Worm (Caenorhabditis elegans) whole organism, L1 larva: ENCODE data around the gene C36B7.4.

Source experiments
- C16A3.4 ChIP-seq: fragments of 150-350 bp; optimal IDR thresholded peaks from 2 replicates; lab custom pipeline; 2014; ENCODE audit warnings: missing biosample characterization, missing genetic modification characterization
- F16B12.6 ChIP-seq: fragments of 150-350 bp; optimal IDR thresholded peaks from 2 replicates; lab custom pipeline; 2014; ENCODE audit warnings: missing biosample characterization, missing genetic modification characterization
- aha-1 ChIP-seq: fragments of 150-350 bp; optimal IDR thresholded peaks from 2 replicates; lab custom pipeline; 2014; ENCODE audit warnings: missing biosample characterization, missing genetic modification characterization
- alr-1 ChIP-seq: fragments of 200-800 bp; sonication (Bioruptor generic); optimal IDR thresholded peaks from 2 replicates; lab custom pipeline; 2018; ENCODE audit warnings: borderline replicate concordance, mild to moderate bottlenecking, missing genetic modification characterization, missing compliant biosample characterization
- aly-2 ChIP-seq: fragments of 150-350 bp; optimal IDR thresholded peaks from 2 replicates; lab custom pipeline; 2014; ENCODE audit warnings: missing biosample characterization, missing genetic modification characterization
- ama-1 ChIP-seq: fragments of 150-350 bp; optimal IDR thresholded peaks from 2 replicates; lab custom pipeline; 2014
- blmp-1 ChIP-seq: fragments of 150-350 bp; optimal IDR thresholded peaks from 2 replicates; lab custom pipeline; 2014; ENCODE audit warnings: missing biosample characterization, missing genetic modification characterization
- ceh-63 ChIP-seq: fragments of 200-800 bp; sonication (Bioruptor generic); optimal IDR thresholded peaks from 2 replicates; lab custom pipeline; 2018; ENCODE audit warnings: mild to moderate bottlenecking, missing genetic modification characterization, missing compliant biosample characterization
- ceh-82 ChIP-seq, 3 experiments: fragments of 150-350 bp in 1 of 3; sonication (generic microtip) in 2 of 3; optimal IDR thresholded peaks; 2 replicates each; lab custom pipeline; 2014 to 2017; ENCODE audit warnings: missing biosample characterization in 3 of 3, missing genetic modification characterization in 3 of 3
- ceh-90 ChIP-seq: sonication (generic microtip); optimal IDR thresholded peaks from 2 replicates; lab custom pipeline; 2016; ENCODE audit warnings: missing genetic modification characterization, missing compliant biosample characterization
- dsc-1 ChIP-seq: sonication (generic microtip); optimal IDR thresholded peaks from 2 replicates; lab custom pipeline; 2016; ENCODE audit warnings: mild to moderate bottlenecking, missing genetic modification characterization, missing compliant biosample characterization
- efl-1 ChIP-seq, 4 experiments: fragments of 150-350 bp; optimal IDR thresholded peaks in 3 of 4; peaks in 1 of 4; 1 replicate in 1 of 4; 2 replicates in 3 of 4; lab custom pipeline; 2014; ENCODE audit warnings: missing biosample characterization in 2 of 4, missing genetic modification characterization in 2 of 4, missing genetic modification reagents in 2 of 4
- egl-27 ChIP-seq, 2 experiments: fragments of 150-350 bp in 1 of 2; sonication (generic microtip); optimal IDR thresholded peaks; 3 replicates each; lab custom pipeline; 2017 to 2018; ENCODE audit warnings: missing biosample characterization in 2 of 2, missing genetic modification characterization in 2 of 2, missing genetic modification reagents in 2 of 2
- elt-3 ChIP-seq, 6 experiments: fragments of 150-350 bp in 1 of 6; sonication (generic microtip); optimal IDR thresholded peaks; 2 replicates each; lab custom pipeline; 2017 to 2018; ENCODE audit warnings: missing biosample characterization in 6 of 6, missing genetic modification characterization in 6 of 6, inconsistent platforms in 1 of 6
- ets-5 ChIP-seq: fragments of 200-800 bp; sonication (Bioruptor generic); IDR thresholded peaks from 2 replicates; pipeline ENCODE4 v1.3.6; 2022; ENCODE audit warnings: missing genetic modification characterization, missing compliant biosample characterization
- fkh-4 ChIP-seq: sonication (generic microtip); optimal IDR thresholded peaks from 2 replicates; lab custom pipeline; 2016; ENCODE audit warnings: missing compliant biosample characterization, missing genetic modification characterization, borderline replicate concordance
- fkh-8 ChIP-seq: sonication (generic microtip); optimal IDR thresholded peaks from 2 replicates; lab custom pipeline; 2016; ENCODE audit warnings: mild to moderate bottlenecking, missing genetic modification characterization, missing compliant biosample characterization
- grh-1 ChIP-seq: fragments of 200-800 bp; sonication (Bioruptor generic); IDR thresholded peaks from 2 replicates; pipeline ENCODE4 v1.3.6; 2022; ENCODE audit warnings: missing genetic modification reagents, missing genetic modification characterization, missing compliant biosample characterization
- hlh-17 ChIP-seq: fragments of 200-800 bp; sonication (Bioruptor generic); optimal IDR thresholded peaks from 2 replicates; lab custom pipeline; 2018; ENCODE audit warnings: missing genetic modification characterization, mild to moderate bottlenecking, missing compliant biosample characterization, moderate library complexity, borderline replicate concordance
- hlh-4 ChIP-seq: sonication (generic microtip); optimal IDR thresholded peaks from 2 replicates; lab custom pipeline; 2016; ENCODE audit warnings: mild to moderate bottlenecking, missing genetic modification characterization, missing compliant biosample characterization
- isw-1 ChIP-seq: fragments of 200-800 bp; sonication (Bioruptor generic); IDR thresholded peaks from 2 replicates; pipeline ENCODE4 v1.3.6; 2022; ENCODE audit warnings: missing genetic modification characterization, missing compliant biosample characterization
- lin-14 ChIP-seq: fragments of 200-800 bp; sonication (Bioruptor generic); optimal IDR thresholded peaks from 2 replicates; lab custom pipeline; 2018; ENCODE audit warnings: mild to moderate bottlenecking, missing genetic modification characterization, moderate library complexity, missing compliant biosample characterization
- lin-15B ChIP-seq: fragments of 150-350 bp; sonication (generic microtip); optimal IDR thresholded peaks from 3 replicates; lab custom pipeline; 2014; ENCODE audit warnings: missing biosample characterization, missing genetic modification characterization
- lsy-2 ChIP-seq, 2 experiments: fragments of 150-350 bp; optimal IDR thresholded peaks; 2 replicates each; lab custom pipeline; 2014; ENCODE audit warnings: missing biosample characterization in 2 of 2, missing genetic modification characterization in 2 of 2
- mdl-1 ChIP-seq, 2 experiments: fragments of 150-350 bp; optimal IDR thresholded peaks; 2 replicates each; lab custom pipeline; 2014 to 2017; ENCODE audit warnings: missing biosample characterization in 2 of 2, missing genetic modification characterization in 2 of 2, inconsistent platforms in 1 of 2
- mep-1 ChIP-seq: fragments of 150-350 bp; optimal IDR thresholded peaks from 2 replicates; lab custom pipeline; 2014; ENCODE audit warnings: missing biosample characterization, missing genetic modification characterization
- nhr-12 ChIP-seq: sonication (generic microtip); optimal IDR thresholded peaks from 2 replicates; lab custom pipeline; 2017; ENCODE audit warnings: missing biosample characterization, missing genetic modification characterization
- nhr-19 ChIP-seq: fragments of 200-800 bp; sonication (Bioruptor generic); conservative IDR thresholded peaks from 2 replicates; pipeline ENCODE4 v1.3.6; 2022; ENCODE audit warnings: missing genetic modification characterization, missing compliant biosample characterization
- nhr-28 ChIP-seq: fragments of 150-350 bp; optimal IDR thresholded peaks from 2 replicates; lab custom pipeline; 2014; ENCODE audit warnings: missing biosample characterization, missing genetic modification characterization
- nhr-47 ChIP-seq: sonication (generic microtip); optimal IDR thresholded peaks from 2 replicates; lab custom pipeline; 2016; ENCODE audit warnings: mild to moderate bottlenecking, missing genetic modification characterization, moderate library complexity, missing compliant biosample characterization
- nhr-71 ChIP-seq: sonication (generic microtip); optimal IDR thresholded peaks from 2 replicates; lab custom pipeline; 2016; ENCODE audit warnings: mild to moderate bottlenecking, missing genetic modification characterization, moderate library complexity, missing compliant biosample characterization
- nhr-76 ChIP-seq: sonication (generic microtip); optimal IDR thresholded peaks from 2 replicates; lab custom pipeline; 2017; ENCODE audit warnings: missing biosample characterization, missing genetic modification characterization
- nhr-77 ChIP-seq: fragments of 150-350 bp; optimal IDR thresholded peaks from 2 replicates; lab custom pipeline; 2014; ENCODE audit warnings: missing biosample characterization, missing genetic modification characterization
- nhr-85 ChIP-seq: sonication (generic microtip); peaks from one replicate; lab custom pipeline; 2016; ENCODE audit warnings: missing genetic modification characterization, inconsistent platforms, missing compliant biosample characterization
- nhr-90 ChIP-seq: sonication (generic microtip); optimal IDR thresholded peaks from 2 replicates; lab custom pipeline; 2016; ENCODE audit warnings: mild to moderate bottlenecking, missing genetic modification characterization, missing compliant biosample characterization; ENCODE audit not compliant: poor library complexity
- pqm-1 ChIP-seq: sonication (generic microtip); optimal IDR thresholded peaks from 3 replicates; lab custom pipeline; 2017; ENCODE audit warnings: missing biosample characterization, missing genetic modification characterization
- rnt-1 ChIP-seq: sonication (generic microtip); optimal IDR thresholded peaks from 2 replicates; lab custom pipeline; 2016; ENCODE audit warnings: mild to moderate bottlenecking, missing genetic modification characterization, moderate library complexity, missing compliant biosample characterization
- skn-1 ChIP-seq: fragments of 150-350 bp; optimal IDR thresholded peaks from 2 replicates; lab custom pipeline; 2014; ENCODE audit warnings: missing biosample characterization, missing genetic modification characterization
- snpc-4 ChIP-seq: fragments of 150-350 bp; optimal IDR thresholded peaks from 2 replicates; lab custom pipeline; 2014; ENCODE audit warnings: missing biosample characterization, missing genetic modification characterization
- swsn-7 ChIP-seq: sonication (generic microtip); optimal IDR thresholded peaks from 2 replicates; lab custom pipeline; 2016; ENCODE audit warnings: missing genetic modification characterization, missing compliant biosample characterization
- tbx-2 ChIP-seq: sonication (generic microtip); optimal IDR thresholded peaks from 2 replicates; lab custom pipeline; 2016; ENCODE audit warnings: missing genetic modification characterization, missing compliant biosample characterization
- tlp-1 ChIP-seq: fragments of 150-350 bp; optimal IDR thresholded peaks from 2 replicates; lab custom pipeline; 2014; ENCODE audit warnings: missing biosample characterization, missing genetic modification characterization
- unc-30 ChIP-seq: sonication (generic microtip); optimal IDR thresholded peaks from 2 replicates; lab custom pipeline; 2017; ENCODE audit warnings: missing biosample characterization, missing genetic modification characterization
- unc-62 ChIP-seq: fragments of 150-350 bp; optimal IDR thresholded peaks from 2 replicates; lab custom pipeline; 2014; ENCODE audit warnings: missing biosample characterization, missing genetic modification reagents, missing genetic modification characterization
- unc-86 ChIP-seq: sonication (generic microtip); optimal IDR thresholded peaks from 2 replicates; lab custom pipeline; 2016; ENCODE audit warnings: missing genetic modification characterization, missing compliant biosample characterization
- vab-15 ChIP-seq: sonication (generic microtip); optimal IDR thresholded peaks from 2 replicates; lab custom pipeline; 2017; ENCODE audit warnings: missing genotype, mild to moderate bottlenecking, missing genetic modification characterization, missing compliant biosample characterization
- xbp-1 ChIP-seq: sonication (generic microtip); optimal IDR thresholded peaks from 2 replicates; lab custom pipeline; 2016; ENCODE audit warnings: missing genetic modification characterization, missing compliant biosample characterization

Gene C36B7.4

DNA sequence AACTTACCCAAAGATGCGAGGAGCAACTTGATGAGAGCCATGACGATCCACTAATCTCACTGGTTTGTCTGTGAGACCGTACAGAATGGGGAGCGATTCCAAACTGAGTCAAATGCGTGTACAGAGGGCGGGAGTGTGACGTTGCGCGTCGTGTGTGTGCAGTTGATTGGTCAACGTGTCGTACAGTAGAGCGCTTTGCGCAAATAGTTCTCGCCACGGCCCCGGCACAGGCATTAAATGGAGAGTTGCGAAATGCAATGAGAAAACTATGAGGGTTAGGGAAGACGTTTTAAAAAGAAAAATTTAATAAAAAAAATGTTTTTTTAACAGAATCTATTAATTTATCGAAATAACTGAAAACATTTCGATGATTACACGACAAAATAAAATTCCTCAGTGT lies 17.4 kb downstream of the C36B7.4 start, which contains the start of gene pdi-6 (continued):
- TF ChIP-seq fkh-8 (tag; lab: Kevin White, UChicago) (peak; percentile 78), ceh-63 (no peak), hlh-4 (tag; lab: Kevin White, UChicago) (no peak), aha-1 (tag; lab: Kevin White, UChicago) (peak; percentile 15), mdl-1 (tag; optimal IDR thresholded peaks at IDR 0.05; lab: Kevin White, UChicago) (peak in 1 of 2 experiments; percentile 91)

ce11 chrX:7067250-7067958 lies 18.4 kb downstream of the C36B7.4 start:
- peak; percentile 6 for TF ChIP-seq nhr-90
- peak; percentile 11 for TF ChIP-seq rnt-1 (tag; lab: Kevin White, UChicago)
- peak; percentile 57 for TF ChIP-seq xbp-1 (tag; lab: Kevin White, UChicago)
- TF ChIP-seq nhr-28 (tag; lab: Kevin White, UChicago), result no peak
- TF ChIP-seq tbx-2 (tag; lab: Kevin White, UChicago), result peak; percentile 37
- no peak for TF ChIP-seq hlh-17
- TF ChIP-seq ceh-82 (tag; optimal IDR thresholded peaks at IDR 0.05; lab: Kevin White, UChicago), result peak in 1 of 3 experiments; percentile 14
- peak; percentile 49 for TF ChIP-seq lin-14 (GFP tag; lab: Kevin White, UChicago)
- TF ChIP-seq lin-15B (tag; lab: Kevin White, UChicago), result no peak
- peak; percentile 0 for TF ChIP-seq swsn-7 (tag; lab: Kevin White, UChicago)
- peak; percentile 3 for TF ChIP-seq nhr-85 (tag; lab: Kevin White, UChicago)

ce11 chrX:7066003-7066402 lies 19.8 kb downstream of the C36B7.4 start:
- TF ChIP-seq aha-1 (tag; lab: Kevin White, UChicago) (no peak), ceh-63 (no peak), unc-86 (tag; lab: Kevin White, UChicago) (no peak), nhr-12 (tag; lab: Kevin White, UChicago) (no peak), nhr-71 (peak; percentile 23), nhr-90 (no peak), nhr-77 (tag; lab: Kevin White, UChicago) (no peak), efl-1 (optimal IDR thresholded peaks at IDR 0.05; lab: Kevin White, UChicago) (no peak), efl-1 (GFP tag; optimal IDR thresholded peaks at IDR 0.05 in 1 of 2; lab: Kevin White, UChicago) (peak in 1 of 2 experiments; percentile 75), nhr-76 (tag; lab: Kevin White, UChicago) (no peak), tlp-1 (tag; lab: Kevin White, UChicago) (no peak), isw-1 (GFP tag; lab: Robert Waterston, UW) (no peak), egl-27 (tag; optimal IDR thresholded peaks at IDR 0.05; lab: Kevin White, UChicago) (no peak), ets-5 (GFP tag; lab: Robert Waterston, UW) (no peak), mdl-1 (tag; optimal IDR thresholded peaks at IDR 0.05; lab: Kevin White, UChicago) (no peak), xbp-1 (tag; lab: Kevin White, UChicago) (peak; percentile 50), alr-1 (no peak), nhr-47 (tag; lab: Kevin White, UChicago) (no peak), unc-62 (no peak), snpc-4 (tag; lab: Kevin White, UChicago) (no peak), unc-30 (no peak), lsy-2 (tag; optimal IDR thresholded peaks at IDR 0.05; lab: Kevin White, UChicago) (no peak), F16B12.6 (tag; lab: Kevin White, UChicago) (no peak), blmp-1 (no peak), ceh-90 (tag; lab: Kevin White, UChicago) (no peak), ama-1 (lab: Kevin White, UChicago) (no peak), C16A3.4 (no peak), pqm-1 (tag; lab: Kevin White, UChicago) (no peak), lin-15B (tag; lab: Kevin White, UChicago) (no peak), skn-1 (no peak), grh-1 (GFP tag; lab: Robert Waterston, UW) (no peak), dsc-1 (tag; lab: Kevin White, UChicago) (no peak), lin-14 (GFP tag; lab: Kevin White, UChicago) (no peak), nhr-85 (tag; lab: Kevin White, UChicago) (peak; percentile 8), aly-2 (tag; lab: Kevin White, UChicago) (peak; percentile 61), vab-15 (tag; lab: Kevin White, UChicago) (no peak), fkh-4 (tag; lab: Kevin White, UChicago) (no peak), nhr-19 (GFP tag; lab: Robert Waterston, UW) (no peak), mep-1 (tag; lab: Kevin White, UChicago) (no peak), elt-3 (tag; optimal IDR thresholded peaks at IDR 0.05; lab: Kevin White, UChicago) (no peak)
